Worm (Caenorhabditis elegans) whole organism, midembryonic: Measurements from ENCODE around the gene set-6.

Experiments
- flt-1 ChIP-seq: fragments of 200-800 bp; sonication (Bioruptor generic); IDR thresholded peaks from 2 replicates; pipeline ENCODE4 v1.3.6; 2022; ENCODE audit warnings: missing genetic modification characterization, missing compliant biosample characterization
- klf-2 ChIP-seq: fragments of 200-800 bp; sonication (Bioruptor generic); conservative IDR thresholded peaks from 2 replicates; pipeline ENCODE4 v1.3.6; 2022; ENCODE audit warnings: missing genetic modification reagents, missing genetic modification characterization, missing compliant biosample characterization
- med-1 ChIP-seq: sonication (generic microtip); optimal IDR thresholded peaks from 2 replicates; lab custom pipeline; 2017; ENCODE audit warnings: missing genetic modification characterization, mild to moderate bottlenecking, missing compliant biosample characterization, antibody characterized with exemption, missing genetic modification reagents; ENCODE audit not compliant: insufficient read depth
- ref-1 ChIP-seq: fragments of 200-800 bp; sonication (Bioruptor generic); conservative IDR thresholded peaks from 2 replicates; pipeline ENCODE4 v1.3.6; 2022; ENCODE audit warnings: missing genetic modification reagents, missing genetic modification characterization, missing compliant biosample characterization
- tab-1 ChIP-seq: fragments of 200-800 bp; sonication (Bioruptor generic); IDR thresholded peaks from 2 replicates; pipeline ENCODE4 v1.3.6; 2022; ENCODE audit warnings: missing genetic modification characterization, missing compliant biosample characterization
- ztf-23 ChIP-seq: fragments of 200-800 bp; sonication (Bioruptor generic); IDR thresholded peaks from 2 replicates; pipeline ENCODE4 v1.3.6; 2022; ENCODE audit warnings: missing genetic modification reagents, missing genetic modification characterization, missing compliant biosample characterization
- ztf-29 ChIP-seq: fragments of 200-800 bp; sonication (Bioruptor generic); IDR thresholded peaks from 2 replicates; pipeline ENCODE4 v1.3.6; 2022; ENCODE audit warnings: missing genetic modification reagents, missing genetic modification characterization, missing compliant biosample characterization

DNA sequence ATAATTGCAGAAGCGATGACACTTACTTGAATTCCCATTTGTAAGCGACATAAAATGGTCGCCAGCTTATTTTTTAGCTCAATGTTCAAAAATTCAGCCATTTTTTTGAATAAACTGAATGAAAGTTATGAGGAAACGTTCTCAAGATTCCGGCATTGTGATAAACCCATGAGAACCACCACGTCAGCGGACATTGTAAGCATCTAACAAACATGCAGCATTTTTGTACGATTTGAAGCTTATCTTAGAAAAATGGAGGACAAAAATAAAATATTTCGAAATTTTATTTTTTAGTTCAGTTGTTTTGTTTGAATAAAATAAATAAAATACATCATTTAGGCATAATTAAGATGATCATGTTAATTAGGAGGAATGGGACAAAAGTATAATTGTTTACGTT lies 21.2 kb downstream of the set-6 start, which contains the start of gene T08D10.4:
- TF ChIP-seq tab-1 (GFP tag; lab: Robert Waterston, UW) (no peak), flt-1 (GFP tag; lab: Robert Waterston, UW) (no peak), klf-2 (no peak), ztf-23 (GFP tag; lab: Robert Waterston, UW) (no peak), med-1 (GFP tag; lab: Kevin White, UChicago) (no peak), ref-1 (GFP tag; lab: Robert Waterston, UW) (no peak), ztf-29 (GFP tag; lab: Robert Waterston, UW) (no peak)
